Worm (Caenorhabditis elegans): Measurements from ENCODE around the gene K11D9.3.

Gene K11D9.3

ce11 chrIII:10802032-10802431 lies at the start of gene K11D9.3:
Gene K11D9.3 (minus strand): TSS chrIII:10802212.
- TF ChIP-seq snpc-1.2 (GFP tag; IDR thresholded peaks at IDR 0.05), result no peak
- TF ChIP-seq hmg-1.1 (GFP tag; IDR thresholded peaks at IDR 0.05), result no peak
- no peak for TF ChIP-seq tag-97 (GFP tag; IDR thresholded peaks at IDR 0.05)
- TF ChIP-seq aha-1 (tag), result no peak

DNA sequence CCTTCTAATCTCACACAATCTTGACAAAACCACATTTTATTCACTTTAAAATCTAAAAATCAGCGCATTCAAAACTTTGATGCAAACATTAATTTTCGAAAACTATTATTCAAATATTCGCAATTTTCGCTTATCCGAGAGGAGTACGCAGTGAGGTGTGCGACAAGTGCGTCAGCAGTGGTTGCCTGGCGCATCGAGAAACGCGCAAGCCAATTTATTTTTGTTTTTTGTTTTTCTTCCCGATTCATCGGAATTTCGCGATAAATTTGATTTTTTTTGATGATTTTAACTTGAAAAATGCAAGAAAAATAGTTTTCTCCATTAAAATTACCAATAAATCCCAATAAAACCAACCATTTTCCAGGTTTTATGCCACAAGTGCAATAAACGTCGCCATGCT lies 46.8 kb upstream of the K11D9.3 start, which contains the start of the genes fbxb-85 and hex-3:
fbxb-85 (minus strand) TSS at position 106 of the 400 bp plus-strand sequence.
hex-3 (plus strand) TSS at position 365 of the 400 bp plus-strand sequence.
- TF ChIP-seq Y48G9A.11 (GFP tag; IDR thresholded peaks at IDR 0.05) (no peak), R02D3.7 (tag; optimal IDR thresholded peaks at IDR 0.05) (no peak), gei-8 (GFP tag; optimal IDR thresholded peaks at IDR 0.05) (no peak), mdt-29 (GFP tag; IDR thresholded peaks at IDR 0.05) (peak; percentile 70), unc-62 (GFP tag; optimal IDR thresholded peaks at IDR 0.05 in 1 of 2) (peak in 1 of 2 experiments; percentile 94), unc-62 (tag; optimal IDR thresholded peaks at IDR 0.05) (no peak), nhr-76 (tag; optimal IDR thresholded peaks at IDR 0.05) (no peak), jun-1 (tag; optimal IDR thresholded peaks at IDR 0.05) (peak; percentile 88), dmd-6 (GFP tag; IDR thresholded peaks at IDR 0.05) (peak; percentile 84), T26A8.4 (GFP tag; IDR thresholded peaks at IDR 0.05) (peak; percentile 95), aha-1 (tag) (peak; percentile 89), daf-8 (GFP tag; IDR thresholded peaks at IDR 0.05) (no peak), D1046.2 (GFP tag; IDR thresholded peaks at IDR 0.05) (peak; percentile 73; the same call in 1 of the 2 replicates), daf-19 (GFP tag; conservative IDR thresholded peaks at IDR 0.05) (peak; percentile 82), ceh-20 (GFP tag; IDR thresholded peaks at IDR 0.05) (peak; percentile 92), skn-1 (tag; optimal IDR thresholded peaks at IDR 0.05) (no peak), dmd-8 (GFP tag; IDR thresholded peaks at IDR 0.05) (no peak), egl-27 (tag; optimal IDR thresholded peaks at IDR 0.05) (no peak), zag-1 (tag; optimal IDR thresholded peaks at IDR 0.05) (peak; percentile 64), fkh-10 (GFP tag; optimal IDR thresholded peaks at IDR 0.05) (peak; percentile 89), ama-1 (optimal IDR thresholded peaks at IDR 0.05) (peak; percentile 48), hlh-11 (tag; optimal IDR thresholded peaks at IDR 0.05) (peak; percentile 91), mxl-2 (GFP tag; conservative IDR thresholded peaks at IDR 0.05) (no peak), daf-16 (GFP tag; optimal IDR thresholded peaks at IDR 0.05) (peak; percentile 12 to 89), daf-16 (tag; optimal IDR thresholded peaks at IDR 0.05) (peak; percentile 86), cey-2 (tag; optimal IDR thresholded peaks at IDR 0.05; ENCODE audit: borderline replicate concordance, insufficient read depth) (no peak), Y5F2A.4 (GFP tag; optimal IDR thresholded peaks at IDR 0.05) (peak; percentile 47), fos-1 (tag; optimal IDR thresholded peaks at IDR 0.05) (no peak), T20F7.1 (GFP tag; optimal IDR thresholded peaks at IDR 0.05) (peak; percentile 82), tra-1 (GFP tag; IDR thresholded peaks at IDR 0.05) (peak; percentile 47; the same call in 1 of the 2 replicates), nhr-111 (GFP tag; optimal IDR thresholded peaks at IDR 0.05) (no peak), madf-9 (GFP tag; conservative IDR thresholded peaks at IDR 0.05) (peak; percentile 37; the same call in 1 of the 2 replicates), zfp-3 (GFP tag; conservative IDR thresholded peaks at IDR 0.05) (peak; percentile 84), dmd-9 (GFP tag; IDR thresholded peaks at IDR 0.05) (no peak; the same call in 1 of the 2 replicates), lim-7 (GFP tag; IDR thresholded peaks at IDR 0.05) (no peak), lin-15B (tag; optimal IDR thresholded peaks at IDR 0.05) (peak; percentile 60), F10B5.3 (tag; optimal IDR thresholded peaks at IDR 0.05) (peak; percentile 89), hmg-1.1 (GFP tag; IDR thresholded peaks at IDR 0.05) (peak; percentile 94), daf-12 (tag; optimal IDR thresholded peaks at IDR 0.05) (no peak), sdz-12 (GFP tag; optimal IDR thresholded peaks at IDR 0.05) (no peak), duxl-1 (tag; optimal IDR thresholded peaks at IDR 0.05; ENCODE audit: poor library complexity) (peak; percentile 89), nhr-28 (tag; optimal IDR thresholded peaks at IDR 0.05) (peak; percentile 51), snpc-4 (tag; optimal IDR thresholded peaks at IDR 0.05) (no peak), lin-29 (GFP tag; IDR thresholded peaks at IDR 0.05) (peak; percentile 77), attf-4 (tag; optimal IDR thresholded peaks at IDR 0.05) (no peak), nhr-25 (tag; optimal IDR thresholded peaks at IDR 0.05; ENCODE audit: borderline replicate concordance, insufficient read depth) (peak; percentile 68), mdl-1 (tag; optimal IDR thresholded peaks at IDR 0.05) (peak in 1 of 2 experiments; percentile 3), ceh-82 (tag; optimal IDR thresholded peaks at IDR 0.05) (no peak)

Data from whole organism, L4 larva.